Fruit fly (Drosophila melanogaster): ENCODE results near the gene tefu.

tefu gene

DNA sequence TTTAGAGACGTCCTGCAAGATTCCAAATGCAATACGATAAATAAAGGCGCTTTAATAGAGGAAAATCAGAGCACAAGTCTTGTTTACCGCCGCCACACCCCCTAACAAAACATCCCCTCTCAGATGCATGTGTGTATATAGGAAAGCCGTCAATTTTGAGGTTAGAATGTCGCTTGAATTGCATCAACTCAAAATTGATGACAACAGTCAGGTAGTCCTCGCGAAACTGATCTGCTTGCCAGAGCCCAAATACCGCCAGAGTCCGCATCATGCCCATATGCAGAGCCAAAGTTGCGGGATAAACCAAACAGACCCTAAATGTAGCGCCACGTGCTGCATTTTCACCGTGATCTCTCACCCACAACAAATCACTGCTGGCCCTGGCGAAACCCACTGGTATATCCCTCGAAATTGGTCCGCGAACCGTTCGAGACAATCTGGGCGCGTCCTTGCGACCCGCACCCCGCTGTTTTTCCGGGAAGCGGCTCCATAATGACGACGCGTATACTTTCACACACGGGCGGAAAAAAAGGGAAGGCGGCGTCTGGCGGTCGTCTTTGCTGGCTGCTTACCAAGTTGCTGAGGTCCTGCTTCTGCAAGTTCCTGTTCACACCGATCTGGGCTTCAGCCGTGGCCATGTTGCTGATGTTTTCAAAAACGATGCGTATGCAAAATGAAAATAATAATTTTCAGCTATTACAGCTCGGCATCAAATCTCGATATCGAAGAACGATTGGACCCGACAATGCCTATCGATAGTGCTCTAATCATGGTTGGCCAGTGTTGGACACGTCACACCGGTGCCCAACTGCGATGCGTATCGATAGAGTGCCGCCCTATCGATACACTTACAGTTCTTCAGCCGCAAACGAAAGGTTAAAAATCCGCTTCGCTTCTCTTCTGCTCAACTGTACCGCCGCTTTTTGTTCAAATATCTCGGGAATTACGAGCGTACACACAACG is 21.0 kb upstream of the tefu start, which contains the start of the genes eIF2gamma and Set (continued):
- TF ChIP-seq ci (GFP tag; IDR thresholded peaks at IDR 0.05) (0 out of 3 replicates have a peak, but pooled peaks have one; percentile 55), CG31441 (GFP tag; IDR thresholded peaks at IDR 0.05) (no peak), Kr (GFP tag; optimal IDR thresholded peaks at IDR 0.05) (no peak), pnt (GFP tag; optimal IDR thresholded peaks at IDR 0.05) (no peak), sens (GFP tag) (peak; percentile 7), MTF-1 (GFP tag; optimal IDR thresholded peaks at IDR 0.05; ENCODE audit: borderline replicate concordance) (no peak), CG7963 (GFP tag; IDR thresholded peaks at IDR 0.05; ENCODE audit: partially characterized antibody) (peak; percentile 98), Doc3 (GFP tag; IDR thresholded peaks at IDR 0.05; ENCODE audit: partially characterized antibody) (peak; percentile 85), ftz-f1 (GFP tag; optimal IDR thresholded peaks at IDR 0.05) (peak; percentile 54), Ssrp (tag; optimal IDR thresholded peaks at IDR 0.05) (no peak), CG10462 (GFP tag; optimal IDR thresholded peaks at IDR 0.05) (no peak), CG8388 (GFP tag; optimal IDR thresholded peaks at IDR 0.05) (no peak), CG7928 (GFP tag; optimal IDR thresholded peaks at IDR 0.05) (peak; percentile 7), CG17359 (tag; optimal IDR thresholded peaks at IDR 0.05) (no peak), p53 (GFP tag; optimal IDR thresholded peaks at IDR 0.05) (peak; percentile 5), seq (GFP tag; IDR thresholded peaks at IDR 0.05) (0 out of 2 replicates have a peak, but pooled peaks have one; percentile 11), CG30403 (GFP tag; optimal IDR thresholded peaks at IDR 0.05) (peak; percentile 22), sens-2 (GFP tag; IDR thresholded peaks at IDR 0.05) (0 out of 2 replicates have a peak, but pooled peaks have one; percentile 5), lola (GFP tag; optimal IDR thresholded peaks at IDR 0.05) (no peak), D19B (GFP tag; optimal IDR thresholded peaks at IDR 0.05) (no peak), CG8924 (tag; optimal IDR thresholded peaks at IDR 0.05) (peak; percentile 2), prd (optimal IDR thresholded peaks at IDR 0.05) (no peak), prd (GFP tag; IDR thresholded peaks at IDR 0.05) (peak; percentile 54; the same call in 2 of the 3 replicates), MBD-R2 (GFP tag; IDR thresholded peaks at IDR 0.05) (peak; percentile 88), CG34224 (GFP tag; IDR thresholded peaks at IDR 0.05; ENCODE audit: partially characterized antibody) (peak; percentile 96), Gug (GFP tag; IDR thresholded peaks at IDR 0.05) (peak; percentile 58; the same call in 1 of the 4 replicates), CG15479 (GFP tag; optimal IDR thresholded peaks at IDR 0.05) (peak; percentile 36), Mrtf (GFP tag; IDR thresholded peaks at IDR 0.05) (0 out of 3 replicates have a peak, but pooled peaks have one; percentile 33), CG10274 (GFP tag; optimal IDR thresholded peaks at IDR 0.05) (no peak), CG3847 (GFP tag; IDR thresholded peaks at IDR 0.05) (peak; percentile 72), CG2202 (tag; optimal IDR thresholded peaks at IDR 0.05) (no peak), fu2 (GFP tag; optimal IDR thresholded peaks at IDR 0.05) (peak; percentile 33), PHDP (tag; optimal IDR thresholded peaks at IDR 0.05) (no peak), CG17912 (GFP tag; optimal IDR thresholded peaks at IDR 0.05) (peak; percentile 33), Dip2 (GFP tag; IDR thresholded peaks at IDR 0.05) (no peak), Awh (GFP tag; IDR thresholded peaks at IDR 0.05) (0 out of 2 replicates have a peak, but pooled peaks have one; percentile 7), twi (tag; optimal IDR thresholded peaks at IDR 0.05) (peak; percentile 53), gsb-n (tag; optimal IDR thresholded peaks at IDR 0.05) (no peak), nerfin-1 (tag; optimal IDR thresholded peaks at IDR 0.05) (peak; percentile 58), repo (GFP tag; optimal IDR thresholded peaks at IDR 0.05) (no peak), Xbp1 (GFP tag; optimal IDR thresholded peaks at IDR 0.05) (peak; percentile 49), Ets65A (GFP tag) (peak; percentile 98), tin (GFP tag; optimal IDR thresholded peaks at IDR 0.05) (peak; percentile 44), knrl (GFP tag; IDR thresholded peaks at IDR 0.05; ENCODE audit: partially characterized antibody) (peak; percentile 94), CG10979 (tag; optimal IDR thresholded peaks at IDR 0.05) (peak; percentile 10), ranshi (GFP tag; IDR thresholded peaks at IDR 0.05) (peak; percentile 54; the same call in 1 of the 2 replicates), insv (GFP tag; optimal IDR thresholded peaks at IDR 0.05) (peak in 1 of 2 experiments; percentile 4), Blimp-1 (GFP tag; optimal IDR thresholded peaks at IDR 0.05) (no peak)

All from whole organism, embryonic.